Fruit fly (Drosophila melanogaster) whole organism, prepupa: ENCODE measurements around the gene alpha-Est10.

Experiments
- esn ChIP-seq: fragments of 200-800 bp; sonication (Bioruptor generic); optimal IDR thresholded peaks from 2 replicates; lab custom pipeline; 2016; ENCODE audit warnings: missing biosample characterization, mild to moderate bottlenecking, missing genetic modification characterization, moderate library complexity
- fd59A ChIP-seq: fragments of 200-800 bp; sonication (Bioruptor generic); optimal IDR thresholded peaks from 2 replicates; lab custom pipeline; 2017; ENCODE audit warnings: missing biosample characterization, mild to moderate bottlenecking, missing genetic modification characterization, missing genetic modification reagents

dm6 chr3R:7541145-7541860 is 47.7 kb upstream of the alpha-Est10 start, which contains the start of the genes alpha-Est3 and alpha-Est2:
- TF ChIP-seq esn (GFP tag; lab: Kevin White, UChicago) (no peak), fd59A (GFP tag; lab: Kevin White, UChicago) (no peak)
